Worm (Caenorhabditis elegans) whole organism, mixed stage, embryonic: Measurements from ENCODE around the gene K03B4.2.
A peak's percentile ranks its signal among the peaks of the same experiment; 100 is the strongest.

ENCODE experiments used
- M03D4.4 ChIP-seq: sonication (generic microtip); optimal IDR thresholded peaks from 2 replicates; lab custom pipeline; 2017; ENCODE audit warnings: mild to moderate bottlenecking, missing genetic modification characterization, missing compliant biosample characterization
- bed-3 ChIP-seq: fragments of 200-800 bp; sonication (Bioruptor generic); optimal IDR thresholded peaks from 3 replicates; lab custom pipeline; 2018; ENCODE audit warnings: mild to moderate bottlenecking, missing genetic modification characterization, moderate library complexity, missing compliant biosample characterization
- blmp-1 ChIP-seq: fragments of 150-350 bp; optimal IDR thresholded peaks from 2 replicates; lab custom pipeline; 2014; ENCODE audit warnings: missing biosample characterization, missing genetic modification characterization
- ceh-39 ChIP-seq: fragments of 150-350 bp; optimal IDR thresholded peaks from 2 replicates; lab custom pipeline; 2014; ENCODE audit warnings: missing biosample characterization, missing genetic modification characterization
- ceh-43 ChIP-seq: fragments of 200-800 bp; sonication (Bioruptor generic); optimal IDR thresholded peaks from 2 replicates; lab custom pipeline; 2018; ENCODE audit warnings: mild to moderate bottlenecking, missing genetic modification characterization, moderate library complexity, missing compliant biosample characterization
- ceh-83 ChIP-seq: fragments of 200-800 bp; sonication (Bioruptor generic); optimal IDR thresholded peaks from 2 replicates; lab custom pipeline; 2018; ENCODE audit warnings: mild to moderate bottlenecking, missing genetic modification characterization, missing compliant biosample characterization
- ces-1 ChIP-seq: fragments of 150-350 bp; optimal IDR thresholded peaks from 2 replicates; lab custom pipeline; 2014; ENCODE audit warnings: missing biosample characterization, missing genetic modification reagents, missing genetic modification characterization
- cnd-1 ChIP-seq: fragments of 200-800 bp; sonication (Bioruptor generic); optimal IDR thresholded peaks from 2 replicates; lab custom pipeline; 2018; ENCODE audit warnings: mild to moderate bottlenecking, missing genetic modification characterization, missing compliant biosample characterization
- drap-1 ChIP-seq: fragments of 200-800 bp; sonication (Bioruptor generic); optimal IDR thresholded peaks from 3 replicates; lab custom pipeline; 2018; ENCODE audit warnings: mild to moderate bottlenecking, missing genetic modification characterization, missing compliant biosample characterization
- elt-1 ChIP-seq: sonication (generic microtip); optimal IDR thresholded peaks from 2 replicates; lab custom pipeline; 2017; ENCODE audit warnings: missing genetic modification characterization, mild to moderate bottlenecking, missing compliant biosample characterization, antibody characterized with exemption, moderate library complexity, borderline replicate concordance; ENCODE audit not compliant: insufficient read depth
- elt-3 ChIP-seq: fragments of 150-350 bp; optimal IDR thresholded peaks from 2 replicates; lab custom pipeline; 2014; ENCODE audit warnings: missing biosample characterization, missing genetic modification characterization
- flh-1 ChIP-seq: fragments of 200-800 bp; sonication (Bioruptor generic); optimal IDR thresholded peaks from 2 replicates; lab custom pipeline; 2018; ENCODE audit warnings: mild to moderate bottlenecking, missing genetic modification characterization, moderate library complexity, missing compliant biosample characterization
- ham-2 ChIP-seq: fragments of 200-800 bp; sonication (Bioruptor generic); optimal IDR thresholded peaks from 2 replicates; lab custom pipeline; 2018; ENCODE audit warnings: mild to moderate bottlenecking, missing genetic modification characterization, missing compliant biosample characterization
- hlh-1 ChIP-seq: fragments of 150-350 bp; optimal IDR thresholded peaks from 2 replicates; lab custom pipeline; 2014; ENCODE audit warnings: missing biosample characterization, missing genetic modification reagents, missing genetic modification characterization
- lin-13 ChIP-seq: fragments of 150-350 bp; optimal IDR thresholded peaks from 2 replicates; lab custom pipeline; 2014; ENCODE audit warnings: missing biosample characterization, missing genetic modification characterization
- lsy-2 ChIP-seq: fragments of 150-350 bp; optimal IDR thresholded peaks from 2 replicates; lab custom pipeline; 2014; ENCODE audit warnings: missing biosample characterization, missing genetic modification characterization
- mab-5 ChIP-seq: fragments of 150-350 bp; optimal IDR thresholded peaks from 2 replicates; lab custom pipeline; 2014; ENCODE audit warnings: missing biosample characterization, missing genetic modification characterization
- mep-1 ChIP-seq: fragments of 150-350 bp; optimal IDR thresholded peaks from 2 replicates; lab custom pipeline; 2017; ENCODE audit warnings: missing biosample characterization, missing genetic modification reagents, missing genetic modification characterization, inconsistent platforms
- mls-2 ChIP-seq: sonication (generic microtip); optimal IDR thresholded peaks from 2 replicates; lab custom pipeline; 2016; ENCODE audit warnings: mild to moderate bottlenecking, missing genetic modification characterization, moderate library complexity, missing compliant biosample characterization
- nhr-12 ChIP-seq: fragments of 150-350 bp; optimal IDR thresholded peaks from 2 replicates; lab custom pipeline; 2014; ENCODE audit warnings: missing biosample characterization, missing genetic modification characterization
- nhr-2 ChIP-seq: fragments of 150-350 bp; optimal IDR thresholded peaks from 2 replicates; lab custom pipeline; 2014; ENCODE audit warnings: missing biosample characterization, missing genetic modification characterization
- nhr-237 ChIP-seq: fragments of 150-350 bp; optimal IDR thresholded peaks from 2 replicates; lab custom pipeline; 2014; ENCODE audit warnings: missing biosample characterization, missing genetic modification characterization
- nhr-28 ChIP-seq: fragments of 150-350 bp; optimal IDR thresholded peaks from 2 replicates; lab custom pipeline; 2014; ENCODE audit warnings: missing biosample characterization, missing genetic modification characterization
- nhr-76 ChIP-seq: sonication (generic microtip); optimal IDR thresholded peaks from 2 replicates; lab custom pipeline; 2017; ENCODE audit warnings: missing biosample characterization, missing genetic modification characterization
- pha-4 ChIP-seq: fragments of 150-350 bp; optimal IDR thresholded peaks from 2 replicates; lab custom pipeline; 2018; ENCODE audit warnings: missing biosample characterization, missing genetic modification reagents, missing genetic modification characterization
- snpc-4 ChIP-seq: fragments of 150-350 bp; optimal IDR thresholded peaks from 2 replicates; lab custom pipeline; 2014; ENCODE audit warnings: missing biosample characterization, missing genetic modification characterization
- sptf-1 ChIP-seq: sonication (generic microtip); optimal IDR thresholded peaks from 2 replicates; lab custom pipeline; 2017; ENCODE audit warnings: mild to moderate bottlenecking, missing genetic modification characterization, moderate library complexity, missing compliant biosample characterization
- tbx-8 ChIP-seq: fragments of 200-800 bp; sonication (Bioruptor generic); optimal IDR thresholded peaks from 2 replicates; lab custom pipeline; 2018; ENCODE audit warnings: mild to moderate bottlenecking, missing genetic modification characterization, moderate library complexity, missing compliant biosample characterization
- unc-120 ChIP-seq: sonication (generic microtip); optimal IDR thresholded peaks from 2 replicates; lab custom pipeline; 2017; ENCODE audit warnings: missing genetic modification characterization, missing compliant biosample characterization; ENCODE audit not compliant: poor library complexity, severe bottlenecking
- unc-39 ChIP-seq: fragments of 150-350 bp; optimal IDR thresholded peaks from 2 replicates; lab custom pipeline; 2014; ENCODE audit warnings: missing biosample characterization, missing genetic modification characterization
- unc-62 ChIP-seq: fragments of 150-350 bp; optimal IDR thresholded peaks from 2 replicates; lab custom pipeline; 2014; ENCODE audit warnings: missing biosample characterization, missing genetic modification reagents, missing genetic modification characterization
- zip-8 ChIP-seq: fragments of 150-350 bp; optimal IDR thresholded peaks from 2 replicates; lab custom pipeline; 2014; ENCODE audit warnings: missing biosample characterization, missing genetic modification characterization
- ztf-11 ChIP-seq: fragments of 150-350 bp; optimal IDR thresholded peaks from 2 replicates; lab custom pipeline; 2014; ENCODE audit warnings: missing biosample characterization, missing genetic modification characterization

Gene K03B4.2

ce11 chrV:4687944-4688505 is at the start of gene K03B4.2:
Gene K03B4.2, plus strand, starts transcription at chrV:4687994.
- TF ChIP-seq pha-4 (tag; lab: Kevin White, UChicago) = no peak
- TF ChIP-seq unc-120 (tag; lab: Kevin White, UChicago) = no peak
- no peak for TF ChIP-seq bed-3 (GFP tag; lab: Kevin White, UChicago)
- TF ChIP-seq ces-1 (GFP tag; lab: Kevin White, UChicago) = no peak
- no peak for TF ChIP-seq nhr-28
- TF ChIP-seq mep-1 (tag; lab: Kevin White, UChicago) = no peak
- TF ChIP-seq mab-5 (tag; lab: Kevin White, UChicago) = no peak
- no peak for TF ChIP-seq elt-1 (tag; lab: Kevin White, UChicago)
- no peak for TF ChIP-seq ceh-43 (GFP tag; lab: Kevin White, UChicago)
- TF ChIP-seq mls-2 = no peak
- TF ChIP-seq elt-3 (tag; lab: Kevin White, UChicago) = no peak
- no peak for TF ChIP-seq cnd-1 (tag; lab: Kevin White, UChicago)
- no peak for TF ChIP-seq nhr-12
- no peak for TF ChIP-seq sptf-1 (tag; lab: Kevin White, UChicago)
- TF ChIP-seq ztf-11 (tag; lab: Kevin White, UChicago) = no peak
- TF ChIP-seq ham-2 (GFP tag; lab: Kevin White, UChicago) = no peak
- no peak for TF ChIP-seq nhr-2 (tag; lab: Kevin White, UChicago)
- no peak for TF ChIP-seq hlh-1

- TF ChIP-seq elt-3 (tag; lab: Kevin White, UChicago) (no peak), lin-13 (tag; lab: Kevin White, UChicago) (no peak), cnd-1 (tag; lab: Kevin White, UChicago) (no peak), unc-62 (GFP tag; lab: Kevin White, UChicago) (no peak), ham-2 (GFP tag; lab: Kevin White, UChicago) (no peak), unc-39 (no peak), ztf-11 (tag; lab: Kevin White, UChicago) (no peak), ceh-39 (no peak)
These were observed 47.2 kb upstream of the K03B4.2 start for ce11 chrV:4640501-4641150.

ce11 chrV:4642691-4643090 is 45.1 kb upstream of the K03B4.2 start, which contains the start of gene soc-1:
Gene soc-1, plus strand, starts transcription at chrV:4642952.
- no peak for TF ChIP-seq pha-4 (tag; lab: Kevin White, UChicago)
- TF ChIP-seq nhr-2 (tag; lab: Kevin White, UChicago) = no peak
- no peak for TF ChIP-seq ceh-83
- TF ChIP-seq cnd-1 (tag; lab: Kevin White, UChicago) = no peak
- no peak for TF ChIP-seq nhr-237
- no peak for TF ChIP-seq ceh-43 (GFP tag; lab: Kevin White, UChicago)
- TF ChIP-seq elt-3 (tag; lab: Kevin White, UChicago) = no peak
- TF ChIP-seq M03D4.4 (tag; lab: Kevin White, UChicago) = no peak
- no peak for TF ChIP-seq nhr-76 (tag; lab: Kevin White, UChicago)
- TF ChIP-seq tbx-8 (GFP tag; lab: Kevin White, UChicago) = no peak
- no peak for TF ChIP-seq unc-62 (GFP tag; lab: Kevin White, UChicago)
- no peak for TF ChIP-seq mab-5 (tag; lab: Kevin White, UChicago)
- TF ChIP-seq elt-1 (tag; lab: Kevin White, UChicago) = no peak
- TF ChIP-seq bed-3 (GFP tag; lab: Kevin White, UChicago) = no peak
- TF ChIP-seq sptf-1 (tag; lab: Kevin White, UChicago) = no peak

- no peak for TF ChIP-seq unc-62 (GFP tag; lab: Kevin White, UChicago)
- TF ChIP-seq nhr-237 = peak; percentile 55
- no peak for TF ChIP-seq ham-2 (GFP tag; lab: Kevin White, UChicago)
These were observed 40.4 kb upstream of the K03B4.2 start for ce11 chrV:4647279-4647819.

- TF ChIP-seq unc-39 = no peak
- no peak for TF ChIP-seq elt-3 (tag; lab: Kevin White, UChicago)
- no peak for TF ChIP-seq nhr-2 (tag; lab: Kevin White, UChicago)
- TF ChIP-seq lsy-2 = no peak
- TF ChIP-seq ceh-83 = no peak
- no peak for TF ChIP-seq ces-1 (GFP tag; lab: Kevin White, UChicago)
- TF ChIP-seq nhr-76 (tag; lab: Kevin White, UChicago) = no peak
- no peak for TF ChIP-seq ztf-11 (tag; lab: Kevin White, UChicago)
- TF ChIP-seq unc-120 (tag; lab: Kevin White, UChicago) = peak; percentile 18
- TF ChIP-seq mep-1 (tag; lab: Kevin White, UChicago) = no peak
- TF ChIP-seq mls-2 = peak; percentile 68
- TF ChIP-seq ceh-43 (GFP tag; lab: Kevin White, UChicago) = no peak
- TF ChIP-seq drap-1 (GFP tag; lab: Kevin White, UChicago) = peak; percentile 15
- TF ChIP-seq tbx-8 (GFP tag; lab: Kevin White, UChicago) = no peak
- TF ChIP-seq flh-1 (GFP tag; lab: Kevin White, UChicago) = no peak
- TF ChIP-seq pha-4 (tag; lab: Kevin White, UChicago) = no peak
- TF ChIP-seq elt-1 (tag; lab: Kevin White, UChicago) = no peak
- TF ChIP-seq unc-62 (GFP tag; lab: Kevin White, UChicago) = no peak
- no peak for TF ChIP-seq nhr-28
- TF ChIP-seq lin-13 (tag; lab: Kevin White, UChicago) = no peak
- TF ChIP-seq snpc-4 (tag; lab: Kevin White, UChicago) = no peak
- no peak for TF ChIP-seq ceh-39
- no peak for TF ChIP-seq nhr-237
- TF ChIP-seq blmp-1 (tag; lab: Kevin White, UChicago) = no peak
- peak; percentile 34 for TF ChIP-seq M03D4.4 (tag; lab: Kevin White, UChicago)
- TF ChIP-seq hlh-1 = no peak
- no peak for TF ChIP-seq ham-2 (GFP tag; lab: Kevin White, UChicago)
- peak; percentile 57 for TF ChIP-seq bed-3 (GFP tag; lab: Kevin White, UChicago)
- TF ChIP-seq mab-5 (tag; lab: Kevin White, UChicago) = no peak
- TF ChIP-seq cnd-1 (tag; lab: Kevin White, UChicago) = no peak
- TF ChIP-seq zip-8 (tag; lab: Kevin White, UChicago) = no peak
- peak; percentile 64 for TF ChIP-seq sptf-1 (tag; lab: Kevin White, UChicago)
These were observed 39.9 kb upstream of the K03B4.2 start, which contains the start of gene F41F3.3 for ce11 chrV:4647857-4648256. Gene F41F3.3, minus strand, starts transcription at chrV:4648239.
